Fruit fly (Drosophila melanogaster) whole organism, wandering third instar larva: ENCODE results near the gene Cp110.

Experiments
- Dfd ChIP-seq: fragments of >200 bp; optimal IDR thresholded peaks from 2 replicates; lab custom pipeline; 2017; ENCODE audit warnings: missing biosample characterization, missing genetic modification characterization
- brk ChIP-seq: fragments of 200-800 bp; sonication (Bioruptor generic); optimal IDR thresholded peaks from 2 replicates; lab custom pipeline; 2016; ENCODE audit warnings: missing biosample characterization, mild to moderate bottlenecking, missing genetic modification characterization
- foxo ChIP-seq, 2 experiments: fragments of 200-800 bp; sonication (Bioruptor generic); optimal IDR thresholded peaks; 2 replicates in 1 of 2; 3 replicates in 1 of 2; lab custom pipeline; 2016 to 2017; ENCODE audit warnings: missing biosample characterization in 2 of 2, missing genetic modification characterization in 2 of 2

DNA sequence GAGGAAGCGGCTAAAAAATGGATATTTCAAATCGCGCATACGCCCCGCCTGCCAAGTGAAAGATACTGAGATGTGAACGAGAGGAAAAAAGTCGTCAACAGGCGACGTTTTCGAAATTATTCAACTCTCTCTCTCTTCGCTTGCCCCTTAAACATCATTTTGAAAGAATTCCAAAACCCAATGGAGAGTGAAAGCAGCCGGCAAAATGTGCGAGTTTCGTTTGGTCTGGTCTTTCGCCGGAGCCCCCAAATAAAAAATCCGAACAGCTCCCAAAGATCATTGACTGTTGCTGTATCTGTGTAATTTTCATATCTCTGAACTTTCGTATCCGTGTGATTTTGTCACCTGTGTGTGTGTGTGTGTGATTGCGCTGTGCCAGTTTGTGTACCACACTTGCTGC lies 30.2 kb downstream of the Cp110 start:
- TF ChIP-seq Dfd (GFP tag; lab: Kevin White, UChicago) = no peak
- TF ChIP-seq foxo (GFP tag; optimal IDR thresholded peaks at IDR 0.05; lab: Kevin White, UChicago) = no peak
- TF ChIP-seq brk (GFP tag; lab: Kevin White, UChicago) = no peak
